Worm (Caenorhabditis elegans) whole organism, young adult: Measurements from ENCODE around the gene C36E8.6.

Experiments used
- B0035.1 ChIP-seq: sonication (generic microtip); optimal IDR thresholded peaks from 2 replicates; lab custom pipeline; 2016; ENCODE audit warnings: missing genetic modification characterization, mild to moderate bottlenecking, missing compliant biosample characterization, missing genotype, missing genetic modification reagents
- B0336.3 ChIP-seq: fragments of 200-800 bp; sonication (Bioruptor generic); IDR thresholded peaks from 2 replicates; pipeline ENCODE4 v1.3.6; 2022; ENCODE audit warnings: missing genetic modification characterization, missing compliant biosample characterization
- C17E4.6 ChIP-seq: fragments of 200-800 bp; sonication (Bioruptor generic); IDR thresholded peaks from 2 replicates; pipeline ENCODE4 v1.3.6; 2022; ENCODE audit warnings: missing genetic modification reagents, missing genetic modification characterization, missing compliant biosample characterization
- D2030.7 ChIP-seq: fragments of 200-800 bp; sonication (Bioruptor generic); IDR thresholded peaks from 2 replicates; pipeline ENCODE4 v1.3.6; 2022; ENCODE audit warnings: missing genetic modification reagents, missing genetic modification characterization, missing compliant biosample characterization
- F49E8.2 ChIP-seq: sonication (generic microtip); optimal IDR thresholded peaks from 3 replicates; lab custom pipeline; 2017; ENCODE audit warnings: missing genetic modification characterization, mild to moderate bottlenecking, missing compliant biosample characterization, antibody characterized with exemption, moderate library complexity; ENCODE audit not compliant: insufficient read depth
- F52B5.7 ChIP-seq: sonication (generic microtip); optimal IDR thresholded peaks from 2 replicates; lab custom pipeline; 2016; ENCODE audit warnings: mild to moderate bottlenecking, missing genetic modification characterization, missing compliant biosample characterization
- Y53F4B.3 ChIP-seq: fragments of 200-800 bp; sonication (Bioruptor generic); IDR thresholded peaks from 2 replicates; pipeline ENCODE4 v1.3.6; 2022; ENCODE audit warnings: missing genetic modification reagents, missing genetic modification characterization, missing compliant biosample characterization
- ZK185.1 ChIP-seq: sonication (generic microtip); optimal IDR thresholded peaks from 2 replicates; lab custom pipeline; 2016; ENCODE audit warnings: mild to moderate bottlenecking, missing genetic modification characterization, missing compliant biosample characterization; ENCODE audit not compliant: poor library complexity, severe bottlenecking
- attf-5 ChIP-seq: fragments of 200-800 bp; sonication (Bioruptor generic); optimal IDR thresholded peaks from 2 replicates; lab custom pipeline; 2018; ENCODE audit warnings: mild to moderate bottlenecking, missing genetic modification characterization, missing compliant biosample characterization
- attf-6 ChIP-seq: fragments of 200-800 bp; sonication (Bioruptor generic); IDR thresholded peaks from 2 replicates; pipeline ENCODE4 v1.3.6; 2022; ENCODE audit warnings: missing genetic modification reagents, missing genetic modification characterization, missing compliant biosample characterization
- cebp-1 ChIP-seq, 2 experiments: fragments of 200-800 bp in 1 of 2; sonication (Bioruptor generic) in 1 of 2; sonication (generic microtip) in 1 of 2; IDR thresholded peaks in 1 of 2; optimal IDR thresholded peaks in 1 of 2; 2 replicates each; pipeline versions ENCODE4 v1.3.6 to Lab custom; 2017 to 2022; ENCODE audit warnings: missing compliant biosample characterization in 2 of 2, missing genetic modification characterization in 2 of 2, mild to moderate bottlenecking in 1 of 2, missing genetic modification reagents in 1 of 2, moderate library complexity in 1 of 2
- ceh-100 ChIP-seq: fragments of 200-800 bp; sonication (Bioruptor generic); IDR thresholded peaks from 2 replicates; pipeline ENCODE4 v1.3.6; 2022; ENCODE audit warnings: missing genetic modification reagents, missing genetic modification characterization, missing compliant biosample characterization
- dpff-1 ChIP-seq: sonication (generic microtip); optimal IDR thresholded peaks from 2 replicates; lab custom pipeline; 2017; ENCODE audit warnings: mild to moderate bottlenecking, missing genetic modification characterization, missing compliant biosample characterization
- dpl-1 ChIP-seq: fragments of 150-350 bp; optimal IDR thresholded peaks from 2 replicates; lab custom pipeline; 2014; ENCODE audit warnings: missing biosample characterization, missing genetic modification reagents, missing genetic modification characterization
- egl-44 ChIP-seq: fragments of 200-800 bp; sonication (Bioruptor generic); IDR thresholded peaks from 2 replicates; pipeline ENCODE4 v1.3.6; 2022; ENCODE audit warnings: missing genetic modification reagents, missing genetic modification characterization, missing compliant biosample characterization
- ets-4 ChIP-seq: fragments of 200-800 bp; sonication (Bioruptor generic); optimal IDR thresholded peaks from 2 replicates; lab custom pipeline; 2018; ENCODE audit warnings: mild to moderate bottlenecking, missing genetic modification characterization, missing compliant biosample characterization
- gei-17 ChIP-seq: fragments of 200-800 bp; sonication (Bioruptor generic); optimal IDR thresholded peaks from 2 replicates; lab custom pipeline; 2018; ENCODE audit warnings: mild to moderate bottlenecking, missing genetic modification characterization, missing compliant biosample characterization
- him-1 ChIP-seq: sonication (generic microtip); optimal IDR thresholded peaks from 2 replicates; lab custom pipeline; 2016; ENCODE audit warnings: missing genotype, missing genetic modification reagents, missing genetic modification characterization, missing compliant biosample characterization
- hlh-12 ChIP-seq: sonication (generic microtip); optimal IDR thresholded peaks from 2 replicates; lab custom pipeline; 2016; ENCODE audit warnings: missing genetic modification characterization, missing compliant biosample characterization
- hlh-26 ChIP-seq: fragments of 200-800 bp; sonication (Bioruptor generic); conservative IDR thresholded peaks from 2 replicates; pipeline ENCODE4 v1.3.6; 2022; ENCODE audit warnings: missing genetic modification reagents, missing genetic modification characterization, missing compliant biosample characterization
- hmg-1.2 ChIP-seq: fragments of 200-800 bp; sonication (Bioruptor generic); IDR thresholded peaks from 2 replicates; pipeline ENCODE4 v1.3.6; 2022; ENCODE audit warnings: missing genetic modification reagents, missing genetic modification characterization, missing compliant biosample characterization
- hrde-1 ChIP-seq: sonication (generic microtip); optimal IDR thresholded peaks from 2 replicates; lab custom pipeline; 2016; ENCODE audit warnings: missing genetic modification characterization, mild to moderate bottlenecking, missing compliant biosample characterization, moderate library complexity, missing genotype, missing genetic modification reagents, borderline replicate concordance
- lin-35 ChIP-seq, 3 experiments: fragments of 150-350 bp in 2 of 3; sonication (generic microtip) in 1 of 3; optimal IDR thresholded peaks; 2 replicates each; lab custom pipeline; 2014 to 2018; ENCODE audit warnings: missing biosample characterization in 3 of 3, missing genetic modification characterization in 3 of 3, missing genetic modification reagents in 3 of 3
- lin-40 ChIP-seq: sonication (generic microtip); optimal IDR thresholded peaks from 2 replicates; lab custom pipeline; 2016; ENCODE audit warnings: missing genetic modification characterization, mild to moderate bottlenecking, missing compliant biosample characterization, missing genotype, missing genetic modification reagents
- lir-1 ChIP-seq: fragments of 200-800 bp; sonication (Bioruptor generic); conservative IDR thresholded peaks from 2 replicates; pipeline ENCODE4 v1.3.6; 2022; ENCODE audit warnings: missing genetic modification reagents, missing genetic modification characterization, missing compliant biosample characterization
- lsl-1 ChIP-seq: fragments of 200-800 bp; sonication (Bioruptor generic); optimal IDR thresholded peaks from 2 replicates; lab custom pipeline; 2018; ENCODE audit warnings: mild to moderate bottlenecking, missing genetic modification characterization, moderate library complexity, missing compliant biosample characterization
- lsy-27 ChIP-seq: sonication (generic microtip); optimal IDR thresholded peaks from 2 replicates; lab custom pipeline; 2017; ENCODE audit warnings: missing genetic modification characterization, mild to moderate bottlenecking, missing compliant biosample characterization, antibody characterized with exemption, missing genotype, borderline replicate concordance; ENCODE audit not compliant: insufficient read depth
- madf-3 ChIP-seq: fragments of 200-800 bp; sonication (Bioruptor generic); IDR thresholded peaks from 2 replicates; pipeline ENCODE4 v1.3.6; 2022; ENCODE audit warnings: missing genetic modification reagents, missing genetic modification characterization, missing compliant biosample characterization
- madf-6 ChIP-seq: fragments of 200-800 bp; sonication (Bioruptor generic); IDR thresholded peaks from 2 replicates; pipeline ENCODE4 v1.3.6; 2022; ENCODE audit warnings: missing genetic modification reagents, missing genetic modification characterization, missing compliant biosample characterization
- mcd-1 ChIP-seq: fragments of 200-800 bp; sonication (Bioruptor generic); IDR thresholded peaks from 2 replicates; pipeline ENCODE4 v1.3.6; 2022; ENCODE audit warnings: missing genetic modification reagents, missing genetic modification characterization, missing compliant biosample characterization
- mel-28 ChIP-seq: sonication (generic microtip); optimal IDR thresholded peaks from 2 replicates; lab custom pipeline; 2016; ENCODE audit warnings: borderline replicate concordance, mild to moderate bottlenecking, missing genetic modification characterization, missing compliant biosample characterization
- nfya-1 ChIP-seq: sonication (generic microtip); optimal IDR thresholded peaks from 2 replicates; lab custom pipeline; 2017; ENCODE audit warnings: antibody characterized with exemption, missing compliant biosample characterization, missing genetic modification characterization, borderline replicate concordance; ENCODE audit not compliant: insufficient read depth
- nfya-2 ChIP-seq: fragments of 200-800 bp; sonication (Bioruptor generic); IDR thresholded peaks from 2 replicates; pipeline ENCODE4 v1.3.6; 2022; ENCODE audit warnings: missing genetic modification reagents, missing genetic modification characterization, missing compliant biosample characterization
- nfyb-1 ChIP-seq: fragments of 200-800 bp; sonication (Bioruptor generic); IDR thresholded peaks from 2 replicates; pipeline ENCODE4 v1.3.6; 2022; ENCODE audit warnings: missing genetic modification reagents, missing genetic modification characterization, missing compliant biosample characterization
- nhr-179 ChIP-seq: sonication (generic microtip); optimal IDR thresholded peaks from 2 replicates; lab custom pipeline; 2016; ENCODE audit warnings: mild to moderate bottlenecking, missing genetic modification characterization, missing compliant biosample characterization
- nhr-27 ChIP-seq: fragments of 200-800 bp; sonication (Bioruptor generic); optimal IDR thresholded peaks from 2 replicates; lab custom pipeline; 2018; ENCODE audit warnings: mild to moderate bottlenecking, missing genetic modification characterization, moderate library complexity, missing compliant biosample characterization
- pha-4 ChIP-seq: fragments of 150-350 bp; sonication (generic microtip); optimal IDR thresholded peaks from 2 replicates; lab custom pipeline; 2014; ENCODE audit warnings: missing biosample characterization, missing genetic modification reagents, missing genetic modification characterization
- sea-2 ChIP-seq: fragments of 200-800 bp; sonication (Bioruptor generic); IDR thresholded peaks from 2 replicates; pipeline ENCODE4 v1.3.6; 2022; ENCODE audit warnings: missing genetic modification characterization, missing compliant biosample characterization
- snpc-3.4 ChIP-seq: sonication (generic microtip); optimal IDR thresholded peaks from 2 replicates; lab custom pipeline; 2017; ENCODE audit warnings: missing genetic modification characterization, mild to moderate bottlenecking, missing compliant biosample characterization, antibody characterized with exemption, moderate library complexity, missing genotype, missing genetic modification reagents
- ztf-26 ChIP-seq: sonication (generic microtip); optimal IDR thresholded peaks from 2 replicates; lab custom pipeline; 2017; ENCODE audit warnings: missing genetic modification characterization, missing compliant biosample characterization
- ztf-28 ChIP-seq: fragments of 200-800 bp; sonication (Bioruptor generic); IDR thresholded peaks from 2 replicates; pipeline ENCODE4 v1.3.6; 2022; ENCODE audit warnings: missing genetic modification reagents, missing genetic modification characterization, missing compliant biosample characterization
- ztf-3 ChIP-seq: fragments of 200-800 bp; sonication (Bioruptor generic); optimal IDR thresholded peaks from 2 replicates; lab custom pipeline; 2018; ENCODE audit warnings: mild to moderate bottlenecking, missing genetic modification characterization, missing compliant biosample characterization
- ztf-6 ChIP-seq: fragments of 200-800 bp; sonication (Bioruptor generic); IDR thresholded peaks from 2 replicates; pipeline ENCODE4 v1.3.6; 2022; ENCODE audit warnings: missing genetic modification reagents, missing genetic modification characterization, missing compliant biosample characterization

The C36E8.6 gene

DNA sequence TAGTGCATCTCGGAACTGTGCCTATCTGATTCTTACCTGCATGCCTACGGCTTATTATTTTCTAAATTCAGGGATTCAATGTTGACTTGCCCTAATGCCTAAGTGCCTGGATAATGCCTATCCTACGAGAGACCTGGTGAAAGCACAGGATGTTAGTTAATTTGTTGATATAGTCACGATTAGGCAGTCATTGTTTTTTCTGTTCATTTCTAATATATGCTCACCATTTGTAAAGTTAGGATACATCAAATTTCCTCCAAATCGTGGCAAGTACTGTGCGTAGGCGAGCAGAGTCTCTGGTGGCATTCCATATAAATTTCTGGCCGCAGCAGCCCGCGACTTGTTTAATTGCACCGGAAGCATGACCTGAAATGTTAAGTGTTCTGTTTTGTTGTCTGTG lies 21.7 kb upstream of the C36E8.6 start:
- no peak for TF ChIP-seq Y53F4B.3 (GFP tag; lab: Robert Waterston, UW)
- TF ChIP-seq F52B5.7 (tag; lab: Kevin White, UChicago), result no peak
- TF ChIP-seq mcd-1, result no peak
- no peak for TF ChIP-seq F49E8.2 (tag; lab: Kevin White, UChicago)
- no peak for TF ChIP-seq hlh-12 (tag; lab: Kevin White, UChicago)
- TF ChIP-seq hrde-1, result no peak
- no peak for TF ChIP-seq ztf-26
- no peak for TF ChIP-seq lsl-1
- no peak for TF ChIP-seq pha-4 (tag; lab: Kevin White, UChicago)
- no peak for TF ChIP-seq nfyb-1
- TF ChIP-seq B0336.3, result no peak
- TF ChIP-seq D2030.7 (GFP tag; lab: Robert Waterston, UW), result no peak

DNA sequence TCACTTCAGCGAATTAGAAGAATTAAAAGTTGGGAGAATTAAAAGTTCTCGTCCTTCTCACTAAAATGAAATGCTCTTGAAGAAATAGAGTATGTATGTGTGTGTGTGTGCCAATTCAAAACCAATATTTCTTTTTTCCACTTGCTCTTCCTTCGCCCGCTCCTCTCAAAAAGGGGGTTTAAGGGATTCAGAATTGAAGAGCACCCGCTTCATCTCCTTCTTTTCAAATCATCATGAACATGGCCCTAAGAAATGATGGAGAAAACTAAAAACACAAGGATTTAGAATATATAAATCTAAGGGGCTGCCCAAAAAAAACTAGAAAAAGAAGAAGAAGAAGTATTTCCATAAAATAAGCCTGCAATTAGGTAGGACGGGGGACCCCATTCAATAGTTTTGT lies 18.7 kb upstream of the C36E8.6 start:
- no peak for TF ChIP-seq hmg-1.2
- TF ChIP-seq ets-4 (GFP tag; lab: Kevin White, UChicago), result no peak
- TF ChIP-seq cebp-1 (GFP tag; IDR thresholded peaks at IDR 0.05; lab: Robert Waterston, UW), result no peak
- no peak for TF ChIP-seq cebp-1 (tag; optimal IDR thresholded peaks at IDR 0.05; lab: Kevin White, UChicago)
- TF ChIP-seq nfya-2 (GFP tag; lab: Robert Waterston, UW), result no peak
- no peak for TF ChIP-seq dpff-1 (tag; lab: Kevin White, UChicago)
- TF ChIP-seq dpl-1 (GFP tag; lab: Kevin White, UChicago), result no peak
- TF ChIP-seq B0035.1 (tag; lab: Kevin White, UChicago), result no peak
- TF ChIP-seq lin-40 (tag; lab: Kevin White, UChicago), result no peak
- no peak for TF ChIP-seq him-1
- no peak for TF ChIP-seq mel-28
- no peak for TF ChIP-seq attf-5 (GFP tag; lab: Kevin White, UChicago)
- TF ChIP-seq egl-44 (GFP tag; lab: Robert Waterston, UW), result no peak
- no peak for TF ChIP-seq snpc-3.4 (tag; lab: Kevin White, UChicago)
- TF ChIP-seq lsy-27 (tag; lab: Kevin White, UChicago), result no peak
- no peak for TF ChIP-seq ztf-6
- TF ChIP-seq attf-6 (GFP tag; lab: Robert Waterston, UW), result no peak
- no peak for TF ChIP-seq madf-3 (GFP tag; lab: Robert Waterston, UW)
- no peak for TF ChIP-seq lir-1 (GFP tag; lab: Robert Waterston, UW)
- no peak for TF ChIP-seq nhr-179 (tag; lab: Kevin White, UChicago)
- no peak for TF ChIP-seq nfya-1 (tag; lab: Kevin White, UChicago)

DNA sequence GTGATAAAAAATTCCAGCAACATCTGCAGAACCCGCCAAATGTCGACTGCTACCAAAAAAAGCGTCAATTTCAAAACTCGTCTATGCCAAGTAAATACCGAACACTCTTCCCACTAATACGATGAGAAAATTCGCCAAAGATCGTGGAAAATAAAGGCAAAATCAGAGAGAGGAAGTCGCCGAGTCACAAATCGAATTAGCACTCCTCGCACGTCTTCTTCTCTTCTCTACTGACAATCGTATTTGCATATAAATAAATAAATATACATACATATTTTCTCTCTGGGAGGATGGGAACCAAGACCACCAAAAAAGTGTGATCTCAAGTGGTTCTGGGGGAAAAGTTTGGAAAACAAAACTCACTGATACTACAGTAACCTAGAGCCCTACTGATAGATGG lies 17.5 kb upstream of the C36E8.6 start:
- no peak for TF ChIP-seq hlh-26 (GFP tag; lab: Robert Waterston, UW)
- TF ChIP-seq madf-6, result no peak
- no peak for TF ChIP-seq ztf-28 (GFP tag; lab: Robert Waterston, UW)
- TF ChIP-seq ceh-100 (GFP tag; lab: Robert Waterston, UW), result no peak
- no peak for TF ChIP-seq C17E4.6
- no peak for TF ChIP-seq nhr-27
- no peak for TF ChIP-seq gei-17
- no peak for TF ChIP-seq lin-35 (GFP tag; optimal IDR thresholded peaks at IDR 0.05; lab: Kevin White, UChicago)
- TF ChIP-seq lir-1 (GFP tag; lab: Robert Waterston, UW), result no peak
- TF ChIP-seq mcd-1, result no peak
- no peak for TF ChIP-seq ztf-3 (GFP tag; lab: Kevin White, UChicago)
- TF ChIP-seq sea-2 (GFP tag; lab: Robert Waterston, UW), result no peak
- TF ChIP-seq ZK185.1 (tag; lab: Kevin White, UChicago), result no peak
